Fruit fly (Drosophila melanogaster): ENCODE results near the gene CG12105.

Gene CG12105

DNA sequence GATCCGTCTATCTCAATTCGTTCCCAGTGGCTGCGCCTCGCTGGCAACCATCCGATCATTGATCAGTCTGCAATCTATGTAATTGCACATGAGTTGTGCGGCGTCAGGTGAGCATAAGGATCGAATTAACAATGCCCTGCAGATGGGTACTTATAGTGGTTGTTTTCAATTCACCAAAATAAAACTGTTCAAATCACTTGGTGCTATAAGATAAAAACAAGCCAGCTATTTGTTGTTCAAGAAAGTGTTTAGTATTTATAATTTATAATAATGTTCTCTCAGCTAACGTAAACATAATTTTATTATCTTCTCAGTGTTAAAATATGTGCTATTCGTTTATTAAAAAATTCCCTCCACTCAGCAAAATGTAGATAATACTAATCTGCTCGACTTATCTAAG lies at the start of gene CG12105:
TSS of gene CG12105 (minus strand) at position 101 of the 400 bp plus-strand sequence.
- TF ChIP-seq Taf1 (GFP tag; IDR thresholded peaks at IDR 0.05) (no peak), CHES-1-like (GFP tag; optimal IDR thresholded peaks at IDR 0.05) (no peak), grau (tag; optimal IDR thresholded peaks at IDR 0.05) (no peak), CG8089 (GFP tag; optimal IDR thresholded peaks at IDR 0.05) (no peak), eyg (GFP tag; optimal IDR thresholded peaks at IDR 0.05) (no peak), repo (GFP tag; optimal IDR thresholded peaks at IDR 0.05) (no peak), CG34224 (GFP tag; IDR thresholded peaks at IDR 0.05; ENCODE audit: partially characterized antibody) (no peak), Mes4 (GFP tag; optimal IDR thresholded peaks at IDR 0.05) (no peak)

DNA sequence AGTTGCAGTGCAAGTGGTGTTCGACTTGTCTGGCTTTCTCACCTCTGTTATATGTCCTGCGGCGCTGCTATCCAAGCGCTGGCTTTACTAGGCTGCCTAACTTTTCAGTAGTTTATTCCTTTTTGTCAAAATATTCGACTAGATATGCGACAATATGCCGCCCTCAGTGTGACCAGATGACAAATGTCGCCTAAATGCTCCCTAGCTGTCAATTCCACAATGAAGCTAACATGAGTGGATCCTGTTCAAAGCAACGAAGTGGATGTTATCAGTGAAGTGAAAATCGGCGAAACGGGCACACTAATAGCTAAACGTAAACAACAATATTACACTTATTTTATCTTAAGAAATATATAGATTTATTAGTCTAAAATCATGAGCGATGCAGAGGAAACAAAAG lies 49.3 kb upstream of the CG12105 start, which contains the start of the genes Srrm234 and CG7974:
TSS of gene Srrm234 (minus strand) at position 189 of the 400 bp plus-strand sequence.
TSS of gene CG7974 (plus strand) at position 263 of the 400 bp plus-strand sequence.
- TF ChIP-seq cato (GFP tag; optimal IDR thresholded peaks at IDR 0.05; ENCODE audit: borderline replicate concordance) (no peak), zfh2 (GFP tag; optimal IDR thresholded peaks at IDR 0.05) (no peak), ro (GFP tag; IDR thresholded peaks at IDR 0.05) (no peak), Neu2 (GFP tag; optimal IDR thresholded peaks at IDR 0.05; ENCODE audit: borderline replicate concordance) (no peak), gfzf (GFP tag; optimal IDR thresholded peaks at IDR 0.05) (peak; percentile 88), Oli (tag; optimal IDR thresholded peaks at IDR 0.05) (no peak), Nf-YC (tag; optimal IDR thresholded peaks at IDR 0.05) (peak; percentile 13), CG9817 (tag; optimal IDR thresholded peaks at IDR 0.05) (no peak), ind (GFP tag; optimal IDR thresholded peaks at IDR 0.05) (no peak), so (GFP tag; IDR thresholded peaks at IDR 0.05) (no peak), CG8359 (GFP tag; optimal IDR thresholded peaks at IDR 0.05; ENCODE audit: borderline replicate concordance) (no peak), CG12155 (GFP tag; optimal IDR thresholded peaks at IDR 0.05) (no peak), CG34376 (GFP tag; optimal IDR thresholded peaks at IDR 0.05) (no peak), zen (tag; optimal IDR thresholded peaks at IDR 0.05) (no peak), danr (GFP tag; IDR thresholded peaks at IDR 0.05) (no peak), dm (GFP tag; optimal IDR thresholded peaks at IDR 0.05) (no peak), Dip2 (GFP tag; IDR thresholded peaks at IDR 0.05) (no peak), CG4617 (GFP tag; optimal IDR thresholded peaks at IDR 0.05; ENCODE audit: borderline replicate concordance) (peak; percentile 78), Nf-YB (GFP tag; optimal IDR thresholded peaks at IDR 0.05) (no peak), CG34422 (GFP tag; IDR thresholded peaks at IDR 0.05) (no peak), stwl (tag; optimal IDR thresholded peaks at IDR 0.05) (peak; percentile 96), CG8765 (GFP tag; IDR thresholded peaks at IDR 0.05) (no peak), rib (GFP tag; IDR thresholded peaks at IDR 0.05) (no peak), slbo (GFP tag; IDR thresholded peaks at IDR 0.05) (no peak), mam (GFP tag; optimal IDR thresholded peaks at IDR 0.05) (no peak), Dp (GFP tag; optimal IDR thresholded peaks at IDR 0.05) (peak; percentile 43), tin (GFP tag; optimal IDR thresholded peaks at IDR 0.05) (no peak), CG10147 (GFP tag; optimal IDR thresholded peaks at IDR 0.05) (peak; percentile 25), chn (GFP tag; optimal IDR thresholded peaks at IDR 0.05) (no peak), dan (GFP tag; IDR thresholded peaks at IDR 0.05) (no peak), Bdp1 (GFP tag; optimal IDR thresholded peaks at IDR 0.05) (no peak), CG15073 (GFP tag; optimal IDR thresholded peaks at IDR 0.05) (no peak), NC2β (GFP tag; optimal IDR thresholded peaks at IDR 0.05) (peak; percentile 14), eve (GFP tag; optimal IDR thresholded peaks at IDR 0.05) (no peak), CG7963 (GFP tag; IDR thresholded peaks at IDR 0.05; ENCODE audit: partially characterized antibody) (no peak), Ets97D (GFP tag; optimal IDR thresholded peaks at IDR 0.05) (peak; percentile 58), Hand (GFP tag; optimal IDR thresholded peaks at IDR 0.05) (no peak), kni (GFP tag; optimal IDR thresholded peaks at IDR 0.05) (no peak), trh (GFP tag; optimal IDR thresholded peaks at IDR 0.05) (no peak), row (GFP tag; IDR thresholded peaks at IDR 0.05) (peak; percentile 29; the same call in 1 of the 3 replicates), Stat92E (GFP tag; optimal IDR thresholded peaks at IDR 0.05) (no peak), dimm (GFP tag; IDR thresholded peaks at IDR 0.05) (no peak), crc (GFP tag; optimal IDR thresholded peaks at IDR 0.05) (no peak)
